Worm (Caenorhabditis elegans): ENCODE results near the gene F59B1.10.

Gene F59B1.10

ce11 chrV:3659472-3659871 is 11.7 kb upstream of the F59B1.10 start, which contains the start of gene acr-23:
acr-23 (minus strand) TSS chrV:3659572.
- TF ChIP-seq tbx-11 (GFP tag; IDR thresholded peaks at IDR 0.05) (no peak), F13C5.2 (tag; optimal IDR thresholded peaks at IDR 0.05) (no peak), ets-7 (tag; optimal IDR thresholded peaks at IDR 0.05) (no peak), scrt-1 (GFP tag; IDR thresholded peaks at IDR 0.05) (no peak), sea-1 (GFP tag; conservative IDR thresholded peaks at IDR 0.05) (no peak), hnd-1 (tag; optimal IDR thresholded peaks at IDR 0.05) (no peak), tbx-37 (GFP tag; conservative IDR thresholded peaks at IDR 0.05) (no peak), ceh-36 (tag; optimal IDR thresholded peaks at IDR 0.05) (no peak), pes-1 (GFP tag; IDR thresholded peaks at IDR 0.05) (no peak), ama-1 (optimal IDR thresholded peaks at IDR 0.05) (no peak), aly-1 (tag; optimal IDR thresholded peaks at IDR 0.05) (no peak), hmbx-1 (tag; optimal IDR thresholded peaks at IDR 0.05) (no peak), B0310.2 (tag; optimal IDR thresholded peaks at IDR 0.05) (no peak)

- no peak for TF ChIP-seq aly-1 (tag; optimal IDR thresholded peaks at IDR 0.05)
- TF ChIP-seq tbx-11 (GFP tag; IDR thresholded peaks at IDR 0.05) = no peak
- no peak for TF ChIP-seq hmbx-1 (tag; optimal IDR thresholded peaks at IDR 0.05)
- TF ChIP-seq tra-4 (tag; optimal IDR thresholded peaks at IDR 0.05) = no peak
- no peak for TF ChIP-seq ets-7 (tag; optimal IDR thresholded peaks at IDR 0.05)
- TF ChIP-seq B0310.2 (tag; optimal IDR thresholded peaks at IDR 0.05) = no peak
- no peak for TF ChIP-seq hmg-4 (GFP tag; optimal IDR thresholded peaks at IDR 0.05)
- no peak for TF ChIP-seq sea-1 (GFP tag; conservative IDR thresholded peaks at IDR 0.05)
- no peak for TF ChIP-seq F13C5.2 (tag; optimal IDR thresholded peaks at IDR 0.05)
- no peak for TF ChIP-seq tbx-37 (GFP tag; conservative IDR thresholded peaks at IDR 0.05)
These were observed 1.7 kb upstream of the F59B1.10 start, which contains the start of gene str-114 for ce11 chrV:3649473-3649872. str-114 (plus strand) TSS chrV:3649773.

- no peak for TF ChIP-seq tra-4 (tag; optimal IDR thresholded peaks at IDR 0.05)
- no peak for TF ChIP-seq pes-1 (GFP tag; IDR thresholded peaks at IDR 0.05)
- TF ChIP-seq ceh-13 (GFP tag; optimal IDR thresholded peaks at IDR 0.05) = no peak
- TF ChIP-seq hmbx-1 (tag; optimal IDR thresholded peaks at IDR 0.05) = no peak
- no peak for TF ChIP-seq tbx-37 (GFP tag; conservative IDR thresholded peaks at IDR 0.05)
- no peak for TF ChIP-seq aly-1 (tag; optimal IDR thresholded peaks at IDR 0.05)
- no peak for TF ChIP-seq ets-7 (tag; optimal IDR thresholded peaks at IDR 0.05)
- TF ChIP-seq B0310.2 (tag; optimal IDR thresholded peaks at IDR 0.05) = no peak
- TF ChIP-seq hmg-4 (GFP tag; optimal IDR thresholded peaks at IDR 0.05) = no peak
- no peak for TF ChIP-seq F13C5.2 (tag; optimal IDR thresholded peaks at IDR 0.05)
- no peak for TF ChIP-seq flt-1 (GFP tag; IDR thresholded peaks at IDR 0.05)
- no peak for TF ChIP-seq tbx-11 (GFP tag; IDR thresholded peaks at IDR 0.05)
- no peak for TF ChIP-seq sea-1 (GFP tag; conservative IDR thresholded peaks at IDR 0.05)
- no peak for TF ChIP-seq scrt-1 (GFP tag; IDR thresholded peaks at IDR 0.05)
- no peak for TF ChIP-seq hnd-1 (tag; optimal IDR thresholded peaks at IDR 0.05)
- no peak for TF ChIP-seq ama-1 (optimal IDR thresholded peaks at IDR 0.05)
- TF ChIP-seq ceh-36 (tag; optimal IDR thresholded peaks at IDR 0.05) = no peak
These were observed 3.5 kb downstream of the F59B1.10 start, which contains the start of gene F59B1.8 for ce11 chrV:3644193-3644693. F59B1.8 (minus strand) TSS chrV:3644243.

ce11 chrV:3639873-3640272 is 7.9 kb downstream of the F59B1.10 start:
- no peak for TF ChIP-seq hmg-4 (GFP tag; optimal IDR thresholded peaks at IDR 0.05)
- no peak for TF ChIP-seq hnd-1 (tag; optimal IDR thresholded peaks at IDR 0.05)
- no peak for TF ChIP-seq ama-1 (optimal IDR thresholded peaks at IDR 0.05)
- TF ChIP-seq ceh-13 (GFP tag; optimal IDR thresholded peaks at IDR 0.05) = no peak

DNA sequence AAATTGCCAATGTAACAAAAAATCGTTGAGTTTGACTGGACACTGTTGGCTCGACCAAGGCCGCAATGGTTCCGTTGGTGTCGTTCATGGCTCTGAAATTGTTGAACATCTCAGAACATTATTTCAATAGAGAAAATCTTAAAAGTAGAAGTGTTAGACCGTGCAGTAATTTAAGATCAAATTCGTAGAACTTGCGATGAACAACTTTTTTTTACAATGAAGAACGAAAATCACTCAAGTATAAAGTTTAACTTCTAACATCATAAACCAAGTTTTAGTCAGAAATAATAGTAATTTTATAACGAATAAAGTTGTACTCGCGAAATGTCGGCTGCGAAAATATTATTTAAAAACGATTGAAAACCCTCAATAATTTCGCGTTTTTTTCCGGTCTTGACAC is 10.7 kb downstream of the F59B1.10 start, which contains the start of gene srx-41:
Gene srx-41, minus strand, starts transcription at position 101 of the 400 bp plus-strand sequence.
- TF ChIP-seq tbx-37 (GFP tag; conservative IDR thresholded peaks at IDR 0.05) (no peak), flt-1 (GFP tag; IDR thresholded peaks at IDR 0.05) (no peak)

DNA sequence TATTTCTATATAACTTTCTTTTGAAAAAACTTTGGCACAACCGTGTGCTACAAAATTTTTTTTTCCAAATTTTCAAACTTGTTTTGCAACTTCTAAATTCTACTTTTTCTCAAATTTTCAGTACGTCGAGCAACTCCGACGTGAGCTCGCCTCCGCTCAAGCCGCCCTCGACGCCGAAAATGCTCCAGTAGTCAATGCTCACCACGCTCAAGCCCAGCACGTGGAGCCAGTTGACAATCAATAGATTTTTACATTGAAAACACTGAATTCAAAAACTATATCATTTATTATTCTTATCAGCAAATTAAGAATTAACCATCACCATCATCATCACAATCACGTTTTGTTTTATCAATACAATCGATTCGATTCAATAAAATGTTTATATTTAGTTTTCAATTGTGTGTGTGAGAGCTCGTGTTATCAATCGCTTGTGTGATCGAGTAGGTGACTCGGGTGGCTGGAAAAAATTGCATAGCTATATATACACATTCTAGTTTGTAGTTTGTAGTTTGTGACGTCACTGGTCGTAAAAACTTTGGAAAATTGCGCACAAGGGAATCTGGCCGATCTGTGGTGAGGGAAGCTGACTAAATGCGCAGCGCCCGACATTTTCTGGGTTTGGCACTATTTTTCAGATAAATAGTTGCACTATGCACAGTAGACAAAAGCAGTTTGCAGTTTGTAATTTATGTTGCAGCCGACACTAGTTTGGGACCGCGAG is 13.3 kb downstream of the F59B1.10 start:
- TF ChIP-seq tbx-11 (GFP tag; IDR thresholded peaks at IDR 0.05) = no peak
- TF ChIP-seq sea-1 (GFP tag; conservative IDR thresholded peaks at IDR 0.05) = no peak
- TF ChIP-seq pes-1 (GFP tag; IDR thresholded peaks at IDR 0.05) = no peak
- TF ChIP-seq ceh-13 (GFP tag; optimal IDR thresholded peaks at IDR 0.05) = no peak
- TF ChIP-seq flt-1 (GFP tag; IDR thresholded peaks at IDR 0.05) = no peak
- no peak for TF ChIP-seq tra-4 (tag; optimal IDR thresholded peaks at IDR 0.05)
- no peak for TF ChIP-seq hnd-1 (tag; optimal IDR thresholded peaks at IDR 0.05)
- TF ChIP-seq aly-1 (tag; optimal IDR thresholded peaks at IDR 0.05) = no peak
- no peak for TF ChIP-seq scrt-1 (GFP tag; IDR thresholded peaks at IDR 0.05)
- no peak for TF ChIP-seq ets-7 (tag; optimal IDR thresholded peaks at IDR 0.05)
- TF ChIP-seq F13C5.2 (tag; optimal IDR thresholded peaks at IDR 0.05) = no peak
- TF ChIP-seq tbx-37 (GFP tag; conservative IDR thresholded peaks at IDR 0.05) = no peak

DNA sequence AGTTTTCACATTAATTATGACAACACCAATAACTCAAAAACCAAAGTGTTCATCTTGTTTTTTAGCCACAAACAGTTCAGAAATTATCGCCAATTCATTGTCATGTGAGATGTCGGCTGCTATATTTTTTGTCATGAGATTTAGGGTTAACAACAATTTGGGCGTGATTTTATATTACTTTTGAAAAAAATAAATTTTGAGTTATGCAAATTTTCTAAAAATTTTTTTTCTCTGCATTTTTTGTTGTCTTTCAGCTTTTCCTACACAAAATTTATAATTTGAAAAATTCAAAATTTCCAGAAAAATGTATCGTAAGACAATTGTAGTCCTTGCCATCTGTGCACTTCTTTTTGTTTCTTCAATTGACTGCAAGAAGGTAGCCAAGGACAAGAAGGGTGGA is 14.7 kb downstream of the F59B1.10 start, which contains the start of gene F59B1.2:
Gene F59B1.2, plus strand, starts transcription at position 301 of the 400 bp plus-strand sequence.
- TF ChIP-seq tbx-11 (GFP tag; IDR thresholded peaks at IDR 0.05) (no peak), ceh-36 (tag; optimal IDR thresholded peaks at IDR 0.05) (no peak), flt-1 (GFP tag; IDR thresholded peaks at IDR 0.05) (no peak), hmg-4 (GFP tag; optimal IDR thresholded peaks at IDR 0.05) (no peak), sea-1 (GFP tag; conservative IDR thresholded peaks at IDR 0.05) (no peak), ceh-13 (GFP tag; optimal IDR thresholded peaks at IDR 0.05) (no peak), hmbx-1 (tag; optimal IDR thresholded peaks at IDR 0.05) (no peak), ama-1 (optimal IDR thresholded peaks at IDR 0.05) (no peak), F13C5.2 (tag; optimal IDR thresholded peaks at IDR 0.05) (no peak), B0310.2 (tag; optimal IDR thresholded peaks at IDR 0.05) (no peak), ets-7 (tag; optimal IDR thresholded peaks at IDR 0.05) (no peak), hnd-1 (tag; optimal IDR thresholded peaks at IDR 0.05) (no peak)
